Worm (Caenorhabditis elegans) whole organism, young adult: ENCODE measurements around the gene ipla-7.

ENCODE experiments used
- aptf-2 ChIP-seq: fragments of 200-800 bp; sonication (Bioruptor generic); conservative IDR thresholded peaks from 2 replicates; pipeline ENCODE4 v1.3.6; 2022; ENCODE audit warnings: missing genetic modification reagents, missing genetic modification characterization, missing compliant biosample characterization
- bed-2 ChIP-seq: fragments of 200-800 bp; sonication (Bioruptor generic); IDR thresholded peaks from 2 replicates; pipeline ENCODE4 v1.3.6; 2022; ENCODE audit warnings: missing genetic modification reagents, missing genetic modification characterization, missing compliant biosample characterization
- cebp-2 ChIP-seq: fragments of 200-800 bp; sonication (Bioruptor generic); IDR thresholded peaks from 2 replicates; pipeline ENCODE4 v1.3.6; 2022; ENCODE audit warnings: missing genetic modification characterization, missing compliant biosample characterization
- hlh-26 ChIP-seq: fragments of 200-800 bp; sonication (Bioruptor generic); conservative IDR thresholded peaks from 2 replicates; pipeline ENCODE4 v1.3.6; 2022; ENCODE audit warnings: missing genetic modification reagents, missing genetic modification characterization, missing compliant biosample characterization
- repo-1 ChIP-seq: sonication (generic microtip); optimal IDR thresholded peaks from 2 replicates; lab custom pipeline; 2017; ENCODE audit warnings: mild to moderate bottlenecking, missing genetic modification characterization, missing compliant biosample characterization
- snpc-4 ChIP-seq, 5 experiments: fragments of 150-350 bp in 1 of 5; sonication (generic microtip) in 4 of 5; optimal IDR thresholded peaks; 2 replicates each; lab custom pipeline; 2014 to 2018; ENCODE audit warnings: missing genetic modification characterization in 5 of 5, missing biosample characterization in 3 of 5, antibody characterized with exemption in 2 of 5, mild to moderate bottlenecking in 2 of 5, missing compliant biosample characterization in 2 of 5, missing genotype in 2 of 5, moderate library complexity in 2 of 5, missing genetic modification reagents in 1 of 5
- tlf-1 ChIP-seq: fragments of 200-800 bp; sonication (Bioruptor generic); optimal IDR thresholded peaks from 2 replicates; lab custom pipeline; 2018; ENCODE audit warnings: mild to moderate bottlenecking, missing genetic modification characterization, missing compliant biosample characterization

ce11 chrIV:10078003-10078402, 15.4 kb upstream of the ipla-7 start:
- TF ChIP-seq aptf-2 (GFP tag; lab: Robert Waterston, UW) (no peak), cebp-2 (GFP tag; lab: Robert Waterston, UW) (no peak), bed-2 (GFP tag; lab: Robert Waterston, UW) (no peak), snpc-4 (GFP tag; optimal IDR thresholded peaks at IDR 0.05; lab: Kevin White, UChicago) (no peak), snpc-4 (tag; optimal IDR thresholded peaks at IDR 0.05; lab: Kevin White, UChicago) (no peak), repo-1 (tag; lab: Kevin White, UChicago) (no peak), tlf-1 (GFP tag; lab: Kevin White, UChicago) (no peak), hlh-26 (no peak)
